Fruit fly (Drosophila melanogaster): ENCODE data around the gene D19A.
A peak's percentile ranks its signal among the peaks of the same experiment; 100 is the strongest.

Gene D19A

dm6 chr3L:6139924-6140574, 48.9 kb downstream of the D19A start, which contains the start of gene Cpr65Av (continued):
- TF ChIP-seq CG13287 (GFP tag; IDR thresholded peaks at IDR 0.05; ENCODE audit: partially characterized antibody) (no peak), NK7.1 (GFP tag; optimal IDR thresholded peaks at IDR 0.05) (no peak), CG1233 (GFP tag; optimal IDR thresholded peaks at IDR 0.05) (peak; percentile 32), CG2202 (tag; optimal IDR thresholded peaks at IDR 0.05) (no peak), dpn (GFP tag; optimal IDR thresholded peaks at IDR 0.05) (no peak), CG10267 (tag; optimal IDR thresholded peaks at IDR 0.05) (no peak), CG7556 (GFP tag; optimal IDR thresholded peaks at IDR 0.05) (no peak), Asciz (GFP tag; optimal IDR thresholded peaks at IDR 0.05) (peak; percentile 33), CG8089 (GFP tag; optimal IDR thresholded peaks at IDR 0.05) (no peak), sna (GFP tag; IDR thresholded peaks at IDR 0.05; ENCODE audit: partially characterized antibody) (no peak), z (GFP tag; IDR thresholded peaks at IDR 0.05) (no peak), CG17612 (GFP tag; IDR thresholded peaks at IDR 0.05) (no peak), Camta (GFP tag; optimal IDR thresholded peaks at IDR 0.05) (no peak), Trl (optimal IDR thresholded peaks at IDR 0.05) (no peak), Trl (GFP tag; optimal IDR thresholded peaks at IDR 0.05) (no peak), pho (GFP tag; optimal IDR thresholded peaks at IDR 0.05) (no peak), CG1832 (GFP tag; optimal IDR thresholded peaks at IDR 0.05) (no peak), otp (GFP tag; IDR thresholded peaks at IDR 0.05) (peak; percentile 17; the same call in 1 of the 3 replicates), Spps (tag; optimal IDR thresholded peaks at IDR 0.05) (no peak), CG10979 (tag; optimal IDR thresholded peaks at IDR 0.05) (no peak), CG33213 (GFP tag; optimal IDR thresholded peaks at IDR 0.05) (no peak), gro (GFP tag; optimal IDR thresholded peaks at IDR 0.05) (no peak), hkb (optimal IDR thresholded peaks at IDR 0.05) (no peak), hkb (GFP tag; IDR thresholded peaks at IDR 0.05) (peak; percentile 28; the same call in 1 of the 2 replicates), GATAe (GFP tag; conservative IDR thresholded peaks at IDR 0.05) (no peak), Stat92E (GFP tag; optimal IDR thresholded peaks at IDR 0.05) (no peak), ase (GFP tag; IDR thresholded peaks at IDR 0.05) (no peak), CG12299 (tag; optimal IDR thresholded peaks at IDR 0.05) (no peak), HmgZ (tag; optimal IDR thresholded peaks at IDR 0.05) (no peak), dimm (GFP tag; IDR thresholded peaks at IDR 0.05) (no peak), E2f1 (GFP tag; IDR thresholded peaks at IDR 0.05) (no peak), bcd (GFP tag; optimal IDR thresholded peaks at IDR 0.05) (no peak), ssp (GFP tag; IDR thresholded peaks at IDR 0.05) (no peak), gem (tag; optimal IDR thresholded peaks at IDR 0.05) (peak; percentile 32), CG4820 (GFP tag; optimal IDR thresholded peaks at IDR 0.05) (no peak), CG9727 (GFP tag; optimal IDR thresholded peaks at IDR 0.05) (no peak), Dip3 (GFP tag; optimal IDR thresholded peaks at IDR 0.05) (no peak), Sry-β (GFP tag; optimal IDR thresholded peaks at IDR 0.05) (no peak), row (GFP tag; IDR thresholded peaks at IDR 0.05) (no peak), Mad (GFP tag; optimal IDR thresholded peaks at IDR 0.05) (no peak), CG15479 (GFP tag; optimal IDR thresholded peaks at IDR 0.05) (no peak), CG7357 (GFP tag; IDR thresholded peaks at IDR 0.05) (no peak), wdn (GFP tag; IDR thresholded peaks at IDR 0.05) (no peak), en (GFP tag; optimal IDR thresholded peaks at IDR 0.05) (no peak), CG11085 (GFP tag; IDR thresholded peaks at IDR 0.05) (no peak), CG2120 (GFP tag; optimal IDR thresholded peaks at IDR 0.05) (no peak), CG10366 (GFP tag; IDR thresholded peaks at IDR 0.05) (no peak), org-1 (GFP tag; optimal IDR thresholded peaks at IDR 0.05) (no peak), CG13123 (GFP tag; optimal IDR thresholded peaks at IDR 0.05) (no peak), CG8478 (optimal IDR thresholded peaks at IDR 0.05) (no peak), exex (tag; optimal IDR thresholded peaks at IDR 0.05) (no peak), sens-2 (GFP tag; IDR thresholded peaks at IDR 0.05) (no peak), p53 (GFP tag; optimal IDR thresholded peaks at IDR 0.05) (no peak)
